Worm (Caenorhabditis elegans): ENCODE data around the gene K08H2.5.

DNA sequence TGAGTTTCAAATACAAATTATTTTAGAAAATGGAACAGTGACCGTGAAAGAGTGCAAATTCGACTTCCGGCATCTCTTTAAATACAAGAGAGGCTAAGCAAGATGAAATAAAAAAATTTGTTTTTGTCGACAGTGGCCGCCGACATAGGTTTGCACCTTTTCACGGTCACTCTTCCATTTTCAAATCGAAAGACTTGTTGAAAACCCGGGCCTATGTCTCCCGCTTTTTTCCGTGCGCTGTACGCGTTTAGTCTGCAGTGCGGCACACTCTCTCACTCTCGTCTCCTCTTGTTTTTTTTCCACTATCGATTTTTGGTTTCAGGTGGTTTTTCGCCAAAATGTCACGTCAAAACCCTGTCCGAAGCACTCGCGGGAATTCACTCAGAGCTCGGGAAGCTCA is 3.0 kb upstream of the K08H2.5 start, which contains the start of gene hpl-1:
- TF ChIP-seq W03F9.2 (tag; optimal IDR thresholded peaks at IDR 0.05), result no peak
- TF ChIP-seq him-1 (tag; optimal IDR thresholded peaks at IDR 0.05), result no peak
- TF ChIP-seq dao-5 (tag; optimal IDR thresholded peaks at IDR 0.05), result no peak
